Worm (Caenorhabditis elegans): Measurements from ENCODE around the gene K07C11.8.

- TF ChIP-seq him-1 (tag; optimal IDR thresholded peaks at IDR 0.05) = no peak
- no peak for TF ChIP-seq W03F9.2 (tag; optimal IDR thresholded peaks at IDR 0.05)
- no peak for TF ChIP-seq dao-5 (tag; optimal IDR thresholded peaks at IDR 0.05)
Observed at ce11 chrV:8169150-8169549, 48.5 kb downstream of the K07C11.8 start.

Measured in whole organism, L4/young adult.